Worm (Caenorhabditis elegans) whole organism, young adult: ENCODE measurements around the gene F18E9.4.

ENCODE experiments used
- B0019.2 ChIP-seq: fragments of 200-800 bp; sonication (Bioruptor generic); conservative IDR thresholded peaks from 2 replicates; pipeline ENCODE4 v1.3.6; 2022; ENCODE audit warnings: missing genetic modification reagents, missing genetic modification characterization, missing compliant biosample characterization
- B0336.3 ChIP-seq: fragments of 200-800 bp; sonication (Bioruptor generic); IDR thresholded peaks from 2 replicates; pipeline ENCODE4 v1.3.6; 2022; ENCODE audit warnings: missing genetic modification characterization, missing compliant biosample characterization
- F37B4.10 ChIP-seq: fragments of 200-800 bp; sonication (Bioruptor generic); IDR thresholded peaks from 2 replicates; pipeline ENCODE4 v1.3.6; 2022; ENCODE audit warnings: missing genetic modification characterization, missing compliant biosample characterization
- F39B2.1 ChIP-seq: fragments of 200-800 bp; sonication (Bioruptor generic); IDR thresholded peaks from 2 replicates; pipeline ENCODE4 v1.3.6; 2022; ENCODE audit warnings: missing genetic modification reagents, missing genetic modification characterization, missing compliant biosample characterization
- F57A8.1 ChIP-seq: fragments of 200-800 bp; sonication (Bioruptor generic); optimal IDR thresholded peaks from 2 replicates; lab custom pipeline; 2018; ENCODE audit warnings: mild to moderate bottlenecking, missing genetic modification characterization, moderate library complexity, missing compliant biosample characterization
- T07F8.4 ChIP-seq: sonication (generic microtip); optimal IDR thresholded peaks from 2 replicates; lab custom pipeline; 2016; ENCODE audit warnings: mild to moderate bottlenecking, missing genetic modification characterization, moderate library complexity, missing compliant biosample characterization
- Y53F4B.3 ChIP-seq: fragments of 200-800 bp; sonication (Bioruptor generic); IDR thresholded peaks from 2 replicates; pipeline ENCODE4 v1.3.6; 2022; ENCODE audit warnings: missing genetic modification reagents, missing genetic modification characterization, missing compliant biosample characterization
- Y79H2A.3 ChIP-seq: fragments of 200-800 bp; sonication (Bioruptor generic); conservative IDR thresholded peaks from 2 replicates; pipeline ENCODE4 v1.3.6; 2022; ENCODE audit warnings: missing genetic modification reagents, missing genetic modification characterization, missing compliant biosample characterization
- ZK185.1 ChIP-seq: sonication (generic microtip); optimal IDR thresholded peaks from 2 replicates; lab custom pipeline; 2016; ENCODE audit warnings: mild to moderate bottlenecking, missing genetic modification characterization, missing compliant biosample characterization; ENCODE audit not compliant: poor library complexity, severe bottlenecking
- aptf-3 ChIP-seq: fragments of 200-800 bp; sonication (Bioruptor generic); IDR thresholded peaks from 2 replicates; pipeline ENCODE4 v1.3.6; 2022; ENCODE audit warnings: missing genetic modification characterization, missing compliant biosample characterization
- atf-7 ChIP-seq: sonication (generic microtip); optimal IDR thresholded peaks from 2 replicates; lab custom pipeline; 2017; ENCODE audit warnings: mild to moderate bottlenecking, missing genetic modification characterization, missing compliant biosample characterization
- athp-1 ChIP-seq: sonication (generic microtip); optimal IDR thresholded peaks from 2 replicates; lab custom pipeline; 2017; ENCODE audit warnings: mild to moderate bottlenecking, missing genetic modification characterization, missing compliant biosample characterization
- attf-6 ChIP-seq: fragments of 200-800 bp; sonication (Bioruptor generic); IDR thresholded peaks from 2 replicates; pipeline ENCODE4 v1.3.6; 2022; ENCODE audit warnings: missing genetic modification reagents, missing genetic modification characterization, missing compliant biosample characterization
- cebp-2 ChIP-seq: fragments of 200-800 bp; sonication (Bioruptor generic); IDR thresholded peaks from 2 replicates; pipeline ENCODE4 v1.3.6; 2022; ENCODE audit warnings: missing genetic modification characterization, missing compliant biosample characterization
- ceh-27 ChIP-seq: fragments of 200-800 bp; sonication (Bioruptor generic); optimal IDR thresholded peaks from 2 replicates; lab custom pipeline; 2018; ENCODE audit warnings: mild to moderate bottlenecking, missing genetic modification characterization, moderate library complexity, missing compliant biosample characterization
- ceh-40 ChIP-seq: fragments of 200-800 bp; sonication (Bioruptor generic); IDR thresholded peaks from 2 replicates; pipeline ENCODE4 v1.3.6; 2022; ENCODE audit warnings: missing genetic modification characterization, missing compliant biosample characterization
- dpff-1 ChIP-seq: sonication (generic microtip); optimal IDR thresholded peaks from 2 replicates; lab custom pipeline; 2017; ENCODE audit warnings: mild to moderate bottlenecking, missing genetic modification characterization, missing compliant biosample characterization
- egl-18 ChIP-seq: fragments of 200-800 bp; sonication (Bioruptor generic); IDR thresholded peaks from 2 replicates; pipeline ENCODE4 v1.3.6; 2022; ENCODE audit warnings: missing genetic modification reagents, missing genetic modification characterization, missing compliant biosample characterization
- egrh-3 ChIP-seq: fragments of 200-800 bp; sonication (Bioruptor generic); IDR thresholded peaks from 2 replicates; pipeline ENCODE4 v1.3.6; 2022; ENCODE audit warnings: missing genetic modification reagents, missing genetic modification characterization, missing compliant biosample characterization
- ets-4 ChIP-seq: fragments of 200-800 bp; sonication (Bioruptor generic); optimal IDR thresholded peaks from 2 replicates; lab custom pipeline; 2018; ENCODE audit warnings: mild to moderate bottlenecking, missing genetic modification characterization, missing compliant biosample characterization
- fkh-3 ChIP-seq: sonication (generic microtip); optimal IDR thresholded peaks from 2 replicates; lab custom pipeline; 2016; ENCODE audit warnings: mild to moderate bottlenecking, missing genetic modification characterization, missing compliant biosample characterization
- let-607 ChIP-seq, 2 experiments: fragments of 200-800 bp in 1 of 2; sonication (Bioruptor generic) in 1 of 2; sonication (generic microtip) in 1 of 2; optimal IDR thresholded peaks; 2 replicates each; lab custom pipeline; 2016 to 2018; ENCODE audit warnings: mild to moderate bottlenecking in 2 of 2, missing compliant biosample characterization in 2 of 2, missing genetic modification characterization in 2 of 2, moderate library complexity in 2 of 2, missing genotype in 1 of 2
- lin-40 ChIP-seq: sonication (generic microtip); optimal IDR thresholded peaks from 2 replicates; lab custom pipeline; 2016; ENCODE audit warnings: missing genetic modification characterization, mild to moderate bottlenecking, missing compliant biosample characterization, missing genotype, missing genetic modification reagents
- lin-54 ChIP-seq: fragments of 200-800 bp; sonication (Bioruptor generic); optimal IDR thresholded peaks from 2 replicates; lab custom pipeline; 2018; ENCODE audit warnings: mild to moderate bottlenecking, missing genetic modification characterization, missing compliant biosample characterization
- lsl-1 ChIP-seq: fragments of 200-800 bp; sonication (Bioruptor generic); optimal IDR thresholded peaks from 2 replicates; lab custom pipeline; 2018; ENCODE audit warnings: mild to moderate bottlenecking, missing genetic modification characterization, moderate library complexity, missing compliant biosample characterization
- madf-8 ChIP-seq: fragments of 200-800 bp; sonication (Bioruptor generic); conservative IDR thresholded peaks from 2 replicates; pipeline ENCODE4 v1.3.6; 2022; ENCODE audit warnings: missing genetic modification reagents, missing genetic modification characterization, missing compliant biosample characterization
- nfyb-1 ChIP-seq: fragments of 200-800 bp; sonication (Bioruptor generic); IDR thresholded peaks from 2 replicates; pipeline ENCODE4 v1.3.6; 2022; ENCODE audit warnings: missing genetic modification reagents, missing genetic modification characterization, missing compliant biosample characterization
- nhr-80 ChIP-seq: sonication (generic microtip); optimal IDR thresholded peaks from 2 replicates; lab custom pipeline; 2016; ENCODE audit warnings: missing genetic modification characterization, missing compliant biosample characterization
- pha-4 ChIP-seq: fragments of 150-350 bp; sonication (generic microtip); optimal IDR thresholded peaks from 2 replicates; lab custom pipeline; 2014; ENCODE audit warnings: missing biosample characterization, missing genetic modification reagents, missing genetic modification characterization
- snpc-1.1 ChIP-seq: sonication (generic microtip); optimal IDR thresholded peaks from 2 replicates; lab custom pipeline; 2017; ENCODE audit warnings: missing genetic modification characterization, mild to moderate bottlenecking, missing compliant biosample characterization, antibody characterized with exemption, moderate library complexity, missing genotype, missing genetic modification reagents; ENCODE audit not compliant: insufficient read depth
- snpc-4 ChIP-seq, 5 experiments: fragments of 150-350 bp in 1 of 5; sonication (generic microtip) in 4 of 5; optimal IDR thresholded peaks; 2 replicates each; lab custom pipeline; 2014 to 2018; ENCODE audit warnings: missing genetic modification characterization in 5 of 5, missing biosample characterization in 3 of 5, antibody characterized with exemption in 2 of 5, mild to moderate bottlenecking in 2 of 5, missing compliant biosample characterization in 2 of 5, missing genotype in 2 of 5, moderate library complexity in 2 of 5, missing genetic modification reagents in 1 of 5
- tbp1 ChIP-seq: fragments of 200-800 bp; sonication (Bioruptor generic); optimal IDR thresholded peaks from 2 replicates; lab custom pipeline; 2018; ENCODE audit warnings: mild to moderate bottlenecking, missing genetic modification characterization, missing compliant biosample characterization
- tlf-1 ChIP-seq: fragments of 200-800 bp; sonication (Bioruptor generic); optimal IDR thresholded peaks from 2 replicates; lab custom pipeline; 2018; ENCODE audit warnings: mild to moderate bottlenecking, missing genetic modification characterization, missing compliant biosample characterization
- unc-62 ChIP-seq: fragments of 150-350 bp; optimal IDR thresholded peaks from 2 replicates; lab custom pipeline; 2014; ENCODE audit warnings: missing biosample characterization, missing genetic modification reagents, missing genetic modification characterization
- ztf-18 ChIP-seq: sonication (generic microtip); optimal IDR thresholded peaks from 2 replicates; lab custom pipeline; 2016; ENCODE audit warnings: missing genotype, mild to moderate bottlenecking, missing genetic modification characterization, missing compliant biosample characterization
- ztf-22 ChIP-seq: fragments of 200-800 bp; sonication (Bioruptor generic); optimal IDR thresholded peaks from 2 replicates; lab custom pipeline; 2018; ENCODE audit warnings: mild to moderate bottlenecking, missing genetic modification characterization, moderate library complexity, missing compliant biosample characterization
- ztf-28 ChIP-seq: fragments of 200-800 bp; sonication (Bioruptor generic); IDR thresholded peaks from 2 replicates; pipeline ENCODE4 v1.3.6; 2022; ENCODE audit warnings: missing genetic modification reagents, missing genetic modification characterization, missing compliant biosample characterization
- ztf-6 ChIP-seq: fragments of 200-800 bp; sonication (Bioruptor generic); IDR thresholded peaks from 2 replicates; pipeline ENCODE4 v1.3.6; 2022; ENCODE audit warnings: missing genetic modification reagents, missing genetic modification characterization, missing compliant biosample characterization

F18E9.4 gene

DNA sequence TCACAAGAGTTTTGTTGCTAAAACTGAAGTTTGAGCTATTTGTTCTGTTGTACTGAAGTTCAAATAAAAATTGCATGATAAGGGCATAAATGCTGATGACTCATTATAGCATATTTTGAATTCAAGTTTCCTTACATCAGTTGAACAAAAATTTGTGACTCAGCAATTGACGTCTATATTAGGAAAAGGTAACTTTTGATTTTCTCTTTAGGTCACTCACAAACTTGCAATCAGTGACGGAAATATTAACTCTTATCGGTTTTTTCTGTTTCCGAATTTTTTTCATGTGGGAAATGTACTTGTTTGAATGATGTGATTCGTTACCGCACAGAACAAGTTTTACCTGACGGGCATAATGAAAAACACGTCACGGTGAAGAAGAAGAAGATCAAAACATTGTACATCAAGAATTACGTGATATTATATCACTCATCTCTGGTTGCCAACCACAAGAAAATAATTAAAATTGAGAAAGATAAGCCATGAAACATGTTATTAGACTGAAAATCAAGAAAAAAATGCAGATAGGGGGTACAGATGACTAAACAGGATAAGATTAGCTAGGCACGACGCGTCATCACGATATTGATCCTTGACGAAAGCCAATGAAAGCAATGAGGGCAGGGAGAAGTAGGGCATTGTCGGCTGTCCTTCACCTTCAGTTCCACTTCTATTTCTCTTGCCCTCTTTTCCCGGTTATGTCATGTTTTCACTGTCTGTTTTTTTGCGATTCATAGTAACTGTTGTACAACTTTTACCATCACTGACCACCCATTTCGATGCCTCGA lies 16.5 kb upstream of the F18E9.4 start:
- TF ChIP-seq egrh-3 (GFP tag; lab: Robert Waterston, UW) = no peak
- peak; percentile 60 for TF ChIP-seq nhr-80 (tag; lab: Kevin White, UChicago)

DNA sequence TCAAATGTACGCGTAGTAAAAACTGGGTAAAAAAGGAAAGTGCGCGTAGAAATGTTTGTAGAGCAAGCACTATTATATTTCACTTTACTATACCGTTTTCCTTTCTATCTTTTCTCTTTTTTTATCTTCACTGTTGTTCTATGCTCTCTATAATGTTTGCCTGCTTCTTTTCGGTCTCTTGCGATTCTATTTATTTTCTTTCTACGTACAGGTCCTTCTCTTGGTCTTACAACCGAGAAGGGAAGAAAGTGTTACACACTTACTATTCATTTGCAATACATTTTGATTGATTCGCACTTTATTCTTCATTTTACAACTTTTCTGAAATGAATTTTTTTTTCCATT lies 15.9 kb upstream of the F18E9.4 start:
- TF ChIP-seq ceh-40 (no peak), B0019.2 (GFP tag; lab: Robert Waterston, UW) (no peak)
- TF ChIP-seq, all 124 proteins: peak for 0

DNA sequence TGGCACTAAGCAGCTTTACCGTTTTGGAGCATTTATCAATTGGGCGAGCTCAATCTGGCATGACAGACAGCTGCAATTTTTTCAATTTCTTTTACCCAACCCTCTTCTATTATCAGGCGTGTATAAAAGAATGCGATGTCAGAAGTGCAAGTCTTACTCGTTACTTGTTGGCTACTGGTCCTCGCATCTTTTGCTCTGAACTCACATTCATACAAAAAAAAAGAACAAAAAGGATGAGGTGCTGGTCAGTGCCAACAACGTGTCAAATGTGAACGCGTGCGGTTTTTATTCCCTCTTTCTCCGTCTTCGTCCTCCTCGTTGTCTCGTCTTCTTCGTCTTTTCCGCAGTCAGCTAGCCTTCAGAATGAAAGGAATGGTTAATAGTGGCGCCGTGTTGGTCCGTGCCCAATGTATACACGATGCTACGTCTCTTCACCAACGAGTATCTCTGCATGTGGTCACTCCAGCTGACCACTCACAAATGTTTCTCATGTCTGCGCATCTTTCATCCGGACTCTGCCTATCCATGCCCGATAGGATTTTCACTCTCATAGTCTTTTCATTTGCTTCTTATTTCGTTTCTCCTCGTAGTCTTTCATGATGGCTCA lies 14.4 kb upstream of the F18E9.4 start:
- TF ChIP-seq egrh-3 (GFP tag; lab: Robert Waterston, UW) = no peak
- 0 out of 2 replicates have a peak, but pooled peaks have one; percentile 42 for TF ChIP-seq nfyb-1 (GFP tag; lab: Robert Waterston, UW)

DNA sequence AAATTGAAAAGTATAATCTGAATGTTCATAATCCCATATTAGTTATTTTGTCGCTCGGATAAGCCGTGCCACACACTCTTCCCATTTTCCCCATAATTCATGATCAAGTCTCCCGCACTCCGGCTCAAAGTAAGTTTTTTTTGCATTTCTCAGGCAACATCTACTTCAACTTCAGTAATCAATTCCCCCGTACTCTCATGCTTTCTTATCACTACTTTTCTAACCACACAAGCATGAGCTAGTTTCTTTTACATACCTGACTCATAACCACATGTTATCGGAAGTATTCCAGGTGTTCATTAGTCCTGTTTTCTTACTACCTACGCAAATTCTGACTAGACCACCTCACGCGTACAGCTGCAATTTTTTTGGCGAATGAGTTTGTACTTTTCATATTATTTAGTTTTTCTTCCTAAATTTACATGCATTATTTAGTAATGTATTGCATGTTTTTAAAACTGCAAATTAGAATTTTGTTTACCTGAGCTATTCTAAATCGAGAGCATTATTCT lies 13.7 kb upstream of the F18E9.4 start:
- TF ChIP-seq F39B2.1 (GFP tag; lab: Robert Waterston, UW) (no peak), ztf-6 (GFP tag; lab: Robert Waterston, UW) (no peak), fkh-3 (tag; lab: Kevin White, UChicago) (no peak), ztf-22 (GFP tag; lab: Kevin White, UChicago) (no peak), lin-54 (GFP tag; lab: Kevin White, UChicago) (no peak), egl-18 (GFP tag; lab: Robert Waterston, UW) (no peak), aptf-3 (GFP tag; lab: Robert Waterston, UW) (no peak), T07F8.4 (no peak)

DNA sequence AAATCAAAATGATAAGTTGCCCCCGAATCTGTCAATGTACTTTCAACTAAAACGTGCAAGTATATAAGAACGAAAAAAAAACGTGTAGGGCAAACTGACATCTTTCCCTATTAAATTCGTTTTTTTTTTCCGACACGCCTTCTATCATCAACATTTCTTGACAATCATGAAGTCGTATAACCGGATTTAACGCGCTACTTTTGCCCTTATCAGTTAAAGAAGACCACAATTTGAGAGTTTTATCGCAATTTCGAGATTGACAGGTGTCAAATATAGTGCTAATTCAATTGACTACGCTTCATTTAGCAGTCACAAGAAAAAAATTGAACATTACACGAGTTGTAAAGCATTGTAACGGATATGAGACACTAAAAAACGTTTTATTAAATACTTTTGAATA lies 13.2 kb upstream of the F18E9.4 start:
- TF ChIP-seq athp-1 = no peak
- TF ChIP-seq atf-7 (tag; lab: Kevin White, UChicago) = peak; percentile 24
- TF ChIP-seq cebp-2 = no peak
- no peak for TF ChIP-seq snpc-1.1 (tag; lab: Kevin White, UChicago)
- TF ChIP-seq ztf-18 (tag; lab: Kevin White, UChicago) = no peak
- TF ChIP-seq ztf-22 (GFP tag; lab: Kevin White, UChicago) = no peak
- TF ChIP-seq lin-40 (tag; lab: Kevin White, UChicago) = peak; percentile 34
- no peak for TF ChIP-seq ztf-28 (GFP tag; lab: Robert Waterston, UW)
- no peak for TF ChIP-seq F37B4.10 (GFP tag; lab: Robert Waterston, UW)
- no peak for TF ChIP-seq T07F8.4
- no peak for TF ChIP-seq B0336.3 (GFP tag; lab: Robert Waterston, UW)
- TF ChIP-seq tlf-1 (GFP tag; lab: Kevin White, UChicago) = no peak
- TF ChIP-seq attf-6 (GFP tag; lab: Robert Waterston, UW) = no peak
- no peak for TF ChIP-seq lsl-1 (GFP tag; lab: Kevin White, UChicago)
- TF ChIP-seq ets-4 (GFP tag; lab: Kevin White, UChicago) = peak; percentile 99
- no peak for TF ChIP-seq snpc-4 (GFP tag; optimal IDR thresholded peaks at IDR 0.05; lab: Kevin White, UChicago)
- no peak for TF ChIP-seq snpc-4 (tag; optimal IDR thresholded peaks at IDR 0.05; lab: Kevin White, UChicago)
- TF ChIP-seq Y79H2A.3 (GFP tag; lab: Robert Waterston, UW) = no peak
- TF ChIP-seq unc-62 (GFP tag; lab: Kevin White, UChicago) = peak; percentile 89
- TF ChIP-seq pha-4 (tag; lab: Kevin White, UChicago) = peak; percentile 12
- TF ChIP-seq nhr-80 (tag; lab: Kevin White, UChicago) = peak; percentile 79
- no peak for TF ChIP-seq madf-8
- TF ChIP-seq ceh-27 = no peak
- TF ChIP-seq Y53F4B.3 (GFP tag; lab: Robert Waterston, UW) = no peak
- TF ChIP-seq tbp1 = peak; percentile 20
- no peak for TF ChIP-seq dpff-1 (tag; lab: Kevin White, UChicago)
- TF ChIP-seq let-607 (tag; optimal IDR thresholded peaks at IDR 0.05; lab: Kevin White, UChicago) = peak; percentile 45 to 55
- no peak for TF ChIP-seq nfyb-1 (GFP tag; lab: Robert Waterston, UW)
- no peak for TF ChIP-seq ZK185.1 (tag; lab: Kevin White, UChicago)
- no peak for TF ChIP-seq F57A8.1 (GFP tag; lab: Kevin White, UChicago)
